Worm (Caenorhabditis elegans) whole organism, L1 larva: ENCODE measurements around the gene C29A12.22.

Source experiments
- ces-1 ChIP-seq: fragments of 150-350 bp; optimal IDR thresholded peaks from 2 replicates; lab custom pipeline; 2014; ENCODE audit warnings: missing biosample characterization, missing genetic modification reagents, missing genetic modification characterization
- fkh-10 ChIP-seq: sonication (generic microtip); optimal IDR thresholded peaks from 2 replicates; lab custom pipeline; 2017; ENCODE audit warnings: missing biosample characterization, missing genetic modification reagents, missing genetic modification characterization
- fkh-4 ChIP-seq: sonication (generic microtip); optimal IDR thresholded peaks from 2 replicates; lab custom pipeline; 2016; ENCODE audit warnings: missing compliant biosample characterization, missing genetic modification characterization, borderline replicate concordance
- irx-1 ChIP-seq: sonication (generic microtip); optimal IDR thresholded peaks from 2 replicates; lab custom pipeline; 2016; ENCODE audit warnings: missing genetic modification characterization, missing compliant biosample characterization
- jun-1 ChIP-seq: fragments of 150-350 bp; optimal IDR thresholded peaks from 2 replicates; lab custom pipeline; 2014; ENCODE audit warnings: missing biosample characterization, missing genetic modification reagents, missing genetic modification characterization
- nhr-11 ChIP-seq: fragments of 150-350 bp; optimal IDR thresholded peaks from 2 replicates; lab custom pipeline; 2014; ENCODE audit warnings: missing biosample characterization, missing genetic modification characterization
- nhr-237 ChIP-seq: fragments of 150-350 bp; optimal IDR thresholded peaks from 2 replicates; lab custom pipeline; 2014; ENCODE audit warnings: missing biosample characterization, missing genetic modification characterization
- pax-3 ChIP-seq: fragments of 200-800 bp; sonication (Bioruptor generic); optimal IDR thresholded peaks from 2 replicates; lab custom pipeline; 2018; ENCODE audit warnings: mild to moderate bottlenecking, missing genetic modification characterization, moderate library complexity, missing compliant biosample characterization
- pqm-1 ChIP-seq: sonication (generic microtip); optimal IDR thresholded peaks from 3 replicates; lab custom pipeline; 2017; ENCODE audit warnings: missing biosample characterization, missing genetic modification characterization
- rnt-1 ChIP-seq: sonication (generic microtip); optimal IDR thresholded peaks from 2 replicates; lab custom pipeline; 2016; ENCODE audit warnings: mild to moderate bottlenecking, missing genetic modification characterization, moderate library complexity, missing compliant biosample characterization
- skn-1 ChIP-seq: fragments of 150-350 bp; optimal IDR thresholded peaks from 2 replicates; lab custom pipeline; 2014; ENCODE audit warnings: missing biosample characterization, missing genetic modification characterization
- snpc-4 ChIP-seq: fragments of 150-350 bp; optimal IDR thresholded peaks from 2 replicates; lab custom pipeline; 2014; ENCODE audit warnings: missing biosample characterization, missing genetic modification characterization
- ztf-4 ChIP-seq: fragments of 150-350 bp; optimal IDR thresholded peaks from 2 replicates; lab custom pipeline; 2014; ENCODE audit warnings: missing biosample characterization, missing genetic modification characterization

- TF ChIP-seq ces-1 (GFP tag; lab: Kevin White, UChicago) (no peak), rnt-1 (tag; lab: Kevin White, UChicago) (no peak), fkh-10 (GFP tag; lab: Kevin White, UChicago) (no peak), irx-1 (no peak), ztf-4 (tag; lab: Kevin White, UChicago) (no peak), pax-3 (tag; lab: Kevin White, UChicago) (no peak), jun-1 (tag; lab: Kevin White, UChicago) (no peak), pqm-1 (no peak), snpc-4 (tag; lab: Kevin White, UChicago) (no peak), nhr-237 (no peak), skn-1 (no peak), nhr-11 (no peak), fkh-4 (tag; lab: Kevin White, UChicago) (no peak)
These were observed 13.8 kb upstream of the C29A12.22 start, which contains the start of gene srh-184 for ce11 chrV:10798090-10798489.
